Worm (Caenorhabditis elegans) whole organism, L4 larva: ENCODE results near the gene T10H10.2.

ENCODE experiments used
- F49E8.2 ChIP-seq: sonication (generic microtip); optimal IDR thresholded peaks from 2 replicates; lab custom pipeline; 2016; ENCODE audit warnings: missing compliant biosample characterization, mild to moderate bottlenecking, missing genetic modification characterization, borderline replicate concordance
- R02D3.7 ChIP-seq: fragments of 150-350 bp; sonication (generic microtip); optimal IDR thresholded peaks from 3 replicates; lab custom pipeline; 2014; ENCODE audit warnings: missing biosample characterization, missing genetic modification characterization
- fos-1 ChIP-seq: fragments of 150-350 bp; optimal IDR thresholded peaks from 2 replicates; lab custom pipeline; 2014; ENCODE audit warnings: missing biosample characterization, missing genetic modification characterization
- lsy-2 ChIP-seq, 2 experiments: fragments of 150-350 bp in 1 of 2; sonication (generic microtip) in 1 of 2; optimal IDR thresholded peaks; 2 replicates each; lab custom pipeline; 2014 to 2017; ENCODE audit warnings: missing biosample characterization in 2 of 2, missing genetic modification characterization in 2 of 2
- nhr-237 ChIP-seq: sonication (generic microtip); optimal IDR thresholded peaks from 2 replicates; lab custom pipeline; 2017; ENCODE audit warnings: missing biosample characterization, missing genetic modification characterization
- pha-4 ChIP-seq, 2 experiments: fragments of 150-350 bp in 1 of 2; fragments of 200-800 bp in 1 of 2; sonication (Bioruptor generic) in 1 of 2; IDR thresholded peaks in 1 of 2; optimal IDR thresholded peaks in 1 of 2; 2 replicates each; pipeline versions ENCODE4 v1.3.6 to Lab custom; 2014 to 2022; ENCODE audit warnings: missing genetic modification characterization in 2 of 2, missing genetic modification reagents in 2 of 2, missing biosample characterization in 1 of 2, missing compliant biosample characterization in 1 of 2

ce11 chrX:2301821-2302220 lies 7.3 kb downstream of the T10H10.2 start:
- TF ChIP-seq fos-1 (tag; lab: Kevin White, UChicago) (no peak), F49E8.2 (tag; lab: Kevin White, UChicago) (no peak), nhr-237 (no peak), pha-4 (GFP tag; IDR thresholded peaks at IDR 0.05; lab: Robert Waterston, UW) (no peak), pha-4 (tag; optimal IDR thresholded peaks at IDR 0.05; lab: Kevin White, UChicago) (no peak), R02D3.7 (tag; lab: Kevin White, UChicago) (no peak), lsy-2 (tag; optimal IDR thresholded peaks at IDR 0.05; lab: Kevin White, UChicago) (no peak)
